Fruit fly (Drosophila melanogaster): Measurements from ENCODE around the gene Sema5c.

- TF ChIP-seq fd96Ca (GFP tag; IDR thresholded peaks at IDR 0.05): no peak
- TF ChIP-seq Ets98B (GFP tag; IDR thresholded peaks at IDR 0.05): no peak
- no peak for TF ChIP-seq EcR (GFP tag; optimal IDR thresholded peaks at IDR 0.05)
- no peak for TF ChIP-seq CG8301 (tag; optimal IDR thresholded peaks at IDR 0.05)
- no peak for TF ChIP-seq CG10348 (GFP tag; IDR thresholded peaks at IDR 0.05)
- no peak for TF ChIP-seq CG34367 (tag; optimal IDR thresholded peaks at IDR 0.05)
- TF ChIP-seq CG4496 (GFP tag; IDR thresholded peaks at IDR 0.05): no peak
- no peak for TF ChIP-seq CG8159 (tag; optimal IDR thresholded peaks at IDR 0.05)
- no peak for TF ChIP-seq CG32121 (GFP tag; IDR thresholded peaks at IDR 0.05)
- TF ChIP-seq CG15710 (tag; optimal IDR thresholded peaks at IDR 0.05): no peak
- no peak for TF ChIP-seq CG17806 (tag; optimal IDR thresholded peaks at IDR 0.05)
- no peak for TF ChIP-seq CG12605 (GFP tag; IDR thresholded peaks at IDR 0.05)
Observed at dm6 chr3L:12115966-12116735, 34.5 kb upstream of the Sema5c start, which contains the start of gene vers.
